Fruit fly (Drosophila melanogaster) whole organism, embryonic: Measurements from ENCODE around the gene Zaf1.

Experiments
- Ada2b ChIP-seq: fragments of 200-800 bp; sonication (Bioruptor generic); IDR thresholded peaks from 2 replicates; pipeline ENCODE4 v1.3.6; 2022; ENCODE audit warnings: missing biosample characterization, missing genetic modification characterization
- Bgb ChIP-seq: fragments of 200-800 bp; sonication (Bioruptor generic); IDR thresholded peaks from 2 replicates; pipeline ENCODE4 v1.3.6; 2022; ENCODE audit warnings: missing biosample characterization, missing genetic modification characterization; ENCODE audit not compliant: partially characterized antibody
- CG12219 ChIP-seq: fragments of 200-800 bp; sonication (Bioruptor generic); optimal IDR thresholded peaks from 3 replicates; lab custom pipeline; 2018; ENCODE audit warnings: missing biosample characterization, mild to moderate bottlenecking, missing genetic modification characterization
- CG13624 ChIP-seq: fragments of 200-800 bp; sonication (Bioruptor generic); optimal IDR thresholded peaks from 2 replicates; lab custom pipeline; 2016; ENCODE audit warnings: missing biosample characterization, missing genetic modification characterization
- CG14965 ChIP-seq: fragments of 200-800 bp; sonication (Bioruptor generic); optimal IDR thresholded peaks from 2 replicates; lab custom pipeline; 2016; ENCODE audit warnings: missing biosample characterization, missing genetic modification characterization, borderline replicate concordance
- CG17359 ChIP-seq: fragments of 200-800 bp; sonication (Bioruptor generic); optimal IDR thresholded peaks from 3 replicates; lab custom pipeline; 2018; ENCODE audit warnings: missing biosample characterization, mild to moderate bottlenecking, missing genetic modification characterization, moderate library complexity
- CG17361 ChIP-seq: fragments of 200-800 bp; sonication (Bioruptor generic); IDR thresholded peaks from 3 replicates; pipeline ENCODE4 v1.3.6; 2022; ENCODE audit warnings: missing biosample characterization, missing genetic modification characterization
- CG17612 ChIP-seq: fragments of 200-800 bp; sonication (Bioruptor generic); IDR thresholded peaks from 2 replicates; pipeline ENCODE4 v1.3.6; 2022; ENCODE audit warnings: missing biosample characterization, missing genetic modification characterization
- CG17802 ChIP-seq: fragments of 200-800 bp; sonication (Bioruptor generic); optimal IDR thresholded peaks from 2 replicates; lab custom pipeline; 2018; ENCODE audit warnings: missing biosample characterization, mild to moderate bottlenecking, missing genetic modification characterization, moderate library complexity
- CG2875 ChIP-seq: fragments of 200-800 bp; sonication (Bioruptor generic); optimal IDR thresholded peaks from 2 replicates; lab custom pipeline; 2017; ENCODE audit warnings: missing biosample characterization, mild to moderate bottlenecking, missing genetic modification characterization, missing genetic modification reagents
- CG32532 ChIP-seq: fragments of 200-800 bp; sonication (Bioruptor generic); IDR thresholded peaks from 2 replicates; pipeline ENCODE4 v1.3.6; 2022; ENCODE audit warnings: missing biosample characterization, missing genetic modification characterization
- CG3407 ChIP-seq: fragments of 200-800 bp; sonication (Bioruptor generic); optimal IDR thresholded peaks from 2 replicates; lab custom pipeline; 2018; ENCODE audit warnings: missing biosample characterization, mild to moderate bottlenecking, missing genetic modification characterization
- CG34376 ChIP-seq: fragments of 200-800 bp; sonication (Bioruptor generic); optimal IDR thresholded peaks from 2 replicates; lab custom pipeline; 2018; ENCODE audit warnings: missing biosample characterization, mild to moderate bottlenecking, missing genetic modification characterization
- CG43689 ChIP-seq: fragments of 200-800 bp; sonication (Bioruptor generic); IDR thresholded peaks from 2 replicates; pipeline ENCODE4 v1.3.6; 2022; ENCODE audit warnings: missing biosample characterization, missing genetic modification characterization
- CG4424 ChIP-seq: fragments of 200-800 bp; sonication (Bioruptor generic); optimal IDR thresholded peaks from 3 replicates; lab custom pipeline; 2016; ENCODE audit warnings: missing biosample characterization, missing genetic modification characterization
- CG5245 ChIP-seq: fragments of 200-800 bp; sonication (Bioruptor generic); optimal IDR thresholded peaks from 3 replicates; lab custom pipeline; 2016; ENCODE audit warnings: missing biosample characterization, missing genetic modification characterization
- CG6272 ChIP-seq: fragments of 200-800 bp; sonication (Bioruptor generic); IDR thresholded peaks from 2 replicates; pipeline ENCODE4 v1.3.6; 2022; ENCODE audit warnings: missing biosample characterization, missing genetic modification characterization
- CG6683 ChIP-seq: fragments of 200-800 bp; sonication (Bioruptor generic); optimal IDR thresholded peaks from 2 replicates; lab custom pipeline; 2017; ENCODE audit warnings: missing biosample characterization, mild to moderate bottlenecking, missing genetic modification characterization, missing genetic modification reagents
- CG8944 ChIP-seq: fragments of 200-800 bp; sonication (Bioruptor generic); optimal IDR thresholded peaks from 3 replicates; lab custom pipeline; 2016; ENCODE audit warnings: missing biosample characterization, missing genetic modification characterization
- D19A ChIP-seq: fragments of 200-800 bp; optimal IDR thresholded peaks from 3 replicates; lab custom pipeline; 2019; ENCODE audit warnings: missing biosample characterization, mild to moderate bottlenecking, missing genetic modification characterization, moderate library complexity
- Dip2 ChIP-seq: fragments of 200-800 bp; sonication (Bioruptor generic); IDR thresholded peaks from 2 replicates; pipeline ENCODE4 v1.3.6; 2022; ENCODE audit warnings: missing biosample characterization, missing genetic modification characterization
- Doc2 ChIP-seq: fragments of 200-800 bp; sonication (Bioruptor generic); IDR thresholded peaks from 2 replicates; pipeline ENCODE4 v1.3.6; 2022; ENCODE audit warnings: missing biosample characterization, missing genetic modification characterization
- E2f2 ChIP-seq: fragments of 200-800 bp; sonication (Bioruptor generic); IDR thresholded peaks from 2 replicates; pipeline ENCODE4 v1.3.6; 2022; ENCODE audit warnings: missing biosample characterization, missing genetic modification characterization
- MTF-1 ChIP-seq: fragments of 200-800 bp; sonication (Bioruptor generic); optimal IDR thresholded peaks from 2 replicates; lab custom pipeline; 2018; ENCODE audit warnings: missing biosample characterization, mild to moderate bottlenecking, missing genetic modification characterization, borderline replicate concordance
- Myb ChIP-seq: fragments of 200-800 bp; sonication (Bioruptor generic); optimal IDR thresholded peaks from 2 replicates; lab custom pipeline; 2016; ENCODE audit warnings: missing biosample characterization, missing genetic modification characterization
- Pdp1 ChIP-seq, 2 experiments: fragments of 200-800 bp; sonication (Bioruptor generic); optimal IDR thresholded peaks; 3 replicates each; lab custom pipeline; 2016; ENCODE audit warnings: missing biosample characterization in 2 of 2, missing genetic modification characterization in 2 of 2, mild to moderate bottlenecking in 1 of 2, moderate library complexity in 1 of 2
- Side ChIP-seq: fragments of 200-800 bp; sonication (Bioruptor generic); optimal IDR thresholded peaks from 2 replicates; lab custom pipeline; 2016; ENCODE audit warnings: missing biosample characterization, missing genetic modification characterization
- Spps ChIP-seq: fragments of 200-800 bp; sonication (Bioruptor generic); optimal IDR thresholded peaks from 2 replicates; lab custom pipeline; 2018; ENCODE audit warnings: missing biosample characterization, mild to moderate bottlenecking, missing genetic modification characterization
- TFAM ChIP-seq: fragments of 200-800 bp; sonication (Bioruptor generic); optimal IDR thresholded peaks from 2 replicates; lab custom pipeline; 2017; ENCODE audit warnings: missing biosample characterization, missing genetic modification characterization, inconsistent platforms
- Vsx1 ChIP-seq: fragments of 200-800 bp; sonication (Bioruptor generic); optimal IDR thresholded peaks from 2 replicates; lab custom pipeline; 2017; ENCODE audit warnings: missing biosample characterization, mild to moderate bottlenecking, missing genetic modification characterization, missing genetic modification reagents
- Xrp1 ChIP-seq: fragments of 200-800 bp; sonication (Bioruptor generic); IDR thresholded peaks from 2 replicates; pipeline ENCODE4 v1.3.6; 2022; ENCODE audit warnings: missing biosample characterization, missing genetic modification characterization
- ara ChIP-seq: fragments of 200-800 bp; sonication (Bioruptor generic); IDR thresholded peaks from 2 replicates; pipeline ENCODE4 v1.3.6; 2022; ENCODE audit warnings: missing biosample characterization, missing genetic modification characterization
- bbx ChIP-seq: fragments of 200-800 bp; sonication (Bioruptor generic); IDR thresholded peaks from 2 replicates; pipeline ENCODE4 v1.3.6; 2022; ENCODE audit warnings: missing biosample characterization, missing genetic modification characterization; ENCODE audit not compliant: partially characterized antibody
- caup ChIP-seq: fragments of 200-800 bp; sonication (Bioruptor generic); optimal IDR thresholded peaks from 3 replicates; lab custom pipeline; 2017; ENCODE audit warnings: missing biosample characterization, mild to moderate bottlenecking, missing genetic modification characterization, moderate library complexity; ENCODE audit not compliant: severe bottlenecking
- cwo ChIP-seq: fragments of 200-800 bp; sonication (Bioruptor generic); optimal IDR thresholded peaks from 3 replicates; lab custom pipeline; 2017; ENCODE audit warnings: missing biosample characterization, missing genetic modification characterization, mild to moderate bottlenecking, moderate library complexity, missing genetic modification reagents
- da ChIP-seq: fragments of 200-800 bp; sonication (Bioruptor generic); optimal IDR thresholded peaks from 2 replicates; lab custom pipeline; 2016; ENCODE audit warnings: missing biosample characterization, missing genetic modification characterization
- fru ChIP-seq: fragments of >200 bp; optimal IDR thresholded peaks from 2 replicates; lab custom pipeline; 2017
- ftz-f1 ChIP-seq: fragments of 200-800 bp; sonication (Bioruptor generic); optimal IDR thresholded peaks from 2 replicates; lab custom pipeline; 2016; ENCODE audit warnings: missing biosample characterization, missing genetic modification characterization
- gce ChIP-seq: fragments of 200-800 bp; sonication (Bioruptor generic); IDR thresholded peaks from 3 replicates; pipeline ENCODE4 v1.3.6; 2022; ENCODE audit warnings: missing biosample characterization, missing genetic modification characterization
- gro ChIP-seq: fragments of 200-800 bp; sonication (Bioruptor generic); optimal IDR thresholded peaks from 2 replicates; lab custom pipeline; 2016; ENCODE audit warnings: missing biosample characterization, missing genetic modification characterization
- gsb-n ChIP-seq: fragments of 200-800 bp; sonication (Bioruptor generic); optimal IDR thresholded peaks from 3 replicates; lab custom pipeline; 2018; ENCODE audit warnings: missing biosample characterization, mild to moderate bottlenecking, missing genetic modification characterization
- hkb ChIP-seq, 2 experiments: fragments of 200-800 bp in 1 of 2; fragments of >200 bp in 1 of 2; sonication (Bioruptor generic) in 1 of 2; IDR thresholded peaks in 1 of 2; optimal IDR thresholded peaks in 1 of 2; 2 replicates each; pipeline versions ENCODE4 v1.3.6 to Lab custom; 2017 to 2022; ENCODE audit warnings: missing biosample characterization in 1 of 2, missing genetic modification characterization in 1 of 2
- kah ChIP-seq: fragments of 200-800 bp; sonication (Bioruptor generic); optimal IDR thresholded peaks from 2 replicates; lab custom pipeline; 2018; ENCODE audit warnings: missing biosample characterization, mild to moderate bottlenecking, missing genetic modification characterization
- lilli ChIP-seq: fragments of 200-800 bp; sonication (Bioruptor generic); optimal IDR thresholded peaks from 3 replicates; lab custom pipeline; 2016; ENCODE audit warnings: missing biosample characterization, missing genetic modification characterization
- pb ChIP-seq: fragments of 200-800 bp; sonication (Bioruptor generic); optimal IDR thresholded peaks from 3 replicates; lab custom pipeline; 2016; ENCODE audit warnings: missing biosample characterization, missing genetic modification characterization
- sisA ChIP-seq: fragments of 200-800 bp; sonication (Bioruptor generic); IDR thresholded peaks from 2 replicates; pipeline ENCODE4 v1.3.6; 2022; ENCODE audit warnings: missing biosample characterization, missing genetic modification characterization
- stc ChIP-seq: fragments of 200-800 bp; sonication (Bioruptor generic); IDR thresholded peaks from 2 replicates; pipeline ENCODE4 v1.3.6; 2022; ENCODE audit warnings: missing biosample characterization, missing genetic modification characterization
- stwl ChIP-seq: fragments of 200-800 bp; sonication (Bioruptor generic); optimal IDR thresholded peaks from 3 replicates; lab custom pipeline; 2018; ENCODE audit warnings: missing biosample characterization, mild to moderate bottlenecking, missing genetic modification characterization, moderate library complexity
- tap ChIP-seq: fragments of 200-800 bp; optimal IDR thresholded peaks from 3 replicates; lab custom pipeline; 2019; ENCODE audit warnings: missing biosample characterization, mild to moderate bottlenecking, missing genetic modification characterization, moderate library complexity
- wor ChIP-seq: fragments of 200-800 bp; sonication (Bioruptor generic); IDR thresholded peaks from 2 replicates; pipeline ENCODE4 v1.3.6; 2022; ENCODE audit warnings: missing biosample characterization, missing genetic modification characterization
- z ChIP-seq: fragments of 200-800 bp; sonication (Bioruptor generic); IDR thresholded peaks from 3 replicates; pipeline ENCODE4 v1.3.6; 2022; ENCODE audit warnings: missing biosample characterization, missing genetic modification characterization

Gene Zaf1

DNA sequence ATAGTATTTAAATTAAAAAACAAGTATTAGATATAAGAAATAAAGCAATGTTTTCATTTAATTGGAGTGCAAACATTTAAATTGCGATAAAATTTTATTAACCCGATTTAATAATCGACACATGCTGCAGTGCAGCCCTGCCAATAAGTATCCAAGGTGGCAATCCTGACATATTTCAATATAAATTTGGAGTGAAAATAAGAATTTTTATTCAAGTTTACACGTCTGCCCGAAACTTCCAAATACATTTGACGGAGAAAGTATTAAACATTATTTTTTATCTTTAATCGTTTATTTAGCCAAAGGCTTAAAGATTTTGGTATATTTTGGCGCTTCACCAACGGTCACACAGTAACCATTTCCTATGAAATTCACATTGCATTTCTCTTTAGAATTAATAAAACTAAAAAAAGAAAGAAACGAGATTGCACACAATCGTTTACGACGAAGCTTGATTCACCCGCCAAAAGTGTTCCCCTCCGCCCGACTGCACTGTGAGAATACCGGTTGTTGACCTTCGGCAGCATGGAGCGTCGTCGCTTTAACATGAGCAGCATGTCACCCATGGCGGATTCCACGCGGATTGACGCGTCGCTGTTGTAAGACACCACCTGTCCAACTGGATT is 3.1 kb upstream of the Zaf1 start, which contains the start of gene CG14712 (continued):
- TF ChIP-seq CG4424 (GFP tag; lab: Kevin White, UChicago) (peak; percentile 24), tap (tag; lab: Kevin White, UChicago) (no peak), cwo (no peak), Side (no peak), Vsx1 (GFP tag; lab: Kevin White, UChicago) (no peak), kah (GFP tag; lab: Kevin White, UChicago) (no peak), ftz-f1 (GFP tag; lab: Kevin White, UChicago) (peak; percentile 75), Ada2b (GFP tag; lab: Robert Waterston, UW) (no peak), fru (lab: Kevin White, UChicago) (no peak), bbx (GFP tag; lab: Robert Waterston, UW) (peak; percentile 64), z (GFP tag; lab: Robert Waterston, UW) (no peak), wor (GFP tag; lab: Robert Waterston, UW) (no peak), CG17612 (no peak), stwl (tag; lab: Kevin White, UChicago) (peak; percentile 84), CG5245 (GFP tag; lab: Kevin White, UChicago) (no peak), gce (GFP tag; lab: Robert Waterston, UW) (no peak), CG17802 (tag; lab: Kevin White, UChicago) (no peak), da (GFP tag; lab: Kevin White, UChicago) (no peak), Pdp1 (GFP tag; optimal IDR thresholded peaks at IDR 0.05; lab: Kevin White, UChicago) (peak in 1 of 2 experiments; percentile 28), CG34376 (GFP tag; lab: Kevin White, UChicago) (peak; percentile 42), hkb (optimal IDR thresholded peaks at IDR 0.05; lab: Kevin White, UChicago) (no peak), hkb (GFP tag; IDR thresholded peaks at IDR 0.05; lab: Robert Waterston, UW) (peak; percentile 46), CG2875 (GFP tag; lab: Kevin White, UChicago) (no peak), CG17361 (no peak), gsb-n (tag; lab: Kevin White, UChicago) (no peak), Spps (tag; lab: Kevin White, UChicago) (no peak), TFAM (GFP tag; lab: Kevin White, UChicago) (no peak), CG17359 (tag; lab: Kevin White, UChicago) (no peak), CG6683 (GFP tag; lab: Kevin White, UChicago) (no peak), E2f2 (GFP tag; lab: Robert Waterston, UW) (peak; percentile 96), pb (GFP tag; lab: Kevin White, UChicago) (no peak), sisA (GFP tag; lab: Robert Waterston, UW) (no peak), CG13624 (GFP tag; lab: Kevin White, UChicago) (peak; percentile 42), caup (GFP tag; lab: Kevin White, UChicago) (no peak), CG3407 (no peak), lilli (peak; percentile 67), CG32532 (GFP tag; lab: Robert Waterston, UW) (no peak), Doc2 (GFP tag; lab: Robert Waterston, UW) (no peak), Xrp1 (GFP tag; lab: Robert Waterston, UW) (no peak), CG14965 (GFP tag; lab: Kevin White, UChicago) (no peak), CG6272 (GFP tag; lab: Robert Waterston, UW) (no peak), ara (GFP tag; lab: Robert Waterston, UW) (no peak), Myb (GFP tag; lab: Kevin White, UChicago) (peak; percentile 47), CG43689 (GFP tag; lab: Robert Waterston, UW) (no peak), gro (GFP tag; lab: Kevin White, UChicago) (peak; percentile 24), stc (GFP tag; lab: Robert Waterston, UW) (no peak), CG8944 (GFP tag; lab: Kevin White, UChicago) (no peak), MTF-1 (no peak), D19A (tag; lab: Kevin White, UChicago) (no peak), Bgb (GFP tag; lab: Robert Waterston, UW) (peak; percentile 59; the same call in 1 of the 2 replicates), CG12219 (GFP tag; lab: Kevin White, UChicago) (no peak), Dip2 (GFP tag; lab: Robert Waterston, UW) (no peak)
